Worm (Caenorhabditis elegans) whole organism, L2 larva: ENCODE data around the gene tag-52.

ENCODE experiments used
- C34F6.9 ChIP-seq: fragments of 150-350 bp; optimal IDR thresholded peaks from 2 replicates; lab custom pipeline; 2014; ENCODE audit warnings: missing biosample characterization, missing genetic modification characterization
- F13H6.1 ChIP-seq: sonication (generic microtip); optimal IDR thresholded peaks from 2 replicates; lab custom pipeline; 2016; ENCODE audit warnings: missing genetic modification characterization, missing compliant biosample characterization
- R02D3.7 ChIP-seq: fragments of 150-350 bp; optimal IDR thresholded peaks from 2 replicates; lab custom pipeline; 2014; ENCODE audit warnings: missing biosample characterization, missing genetic modification characterization
- Y55F3AM.14 ChIP-seq: fragments of 200-800 bp; sonication (Bioruptor generic); optimal IDR thresholded peaks from 2 replicates; lab custom pipeline; 2018; ENCODE audit warnings: mild to moderate bottlenecking, missing genetic modification characterization, missing compliant biosample characterization
- aly-2 ChIP-seq: fragments of 150-350 bp; optimal IDR thresholded peaks from 2 replicates; lab custom pipeline; 2014; ENCODE audit warnings: missing biosample characterization, missing genetic modification characterization
- ama-1 ChIP-seq: fragments of 150-350 bp; optimal IDR thresholded peaks from 2 replicates; lab custom pipeline; 2018; ENCODE audit warnings: inconsistent platforms
- blmp-1 ChIP-seq: sonication (generic microtip); optimal IDR thresholded peaks from 2 replicates; lab custom pipeline; 2017; ENCODE audit warnings: missing genetic modification characterization, mild to moderate bottlenecking, missing compliant biosample characterization, antibody characterized with exemption, moderate library complexity; ENCODE audit not compliant: insufficient read depth
- ceh-16 ChIP-seq: fragments of 150-350 bp; optimal IDR thresholded peaks from 2 replicates; lab custom pipeline; 2014; ENCODE audit warnings: missing biosample characterization, missing genetic modification characterization
- crh-2 ChIP-seq: sonication (generic microtip); optimal IDR thresholded peaks from 2 replicates; lab custom pipeline; 2017; ENCODE audit warnings: missing biosample characterization, missing genetic modification characterization
- dmd-4 ChIP-seq: sonication (generic microtip); optimal IDR thresholded peaks from 2 replicates; lab custom pipeline; 2017; ENCODE audit warnings: missing biosample characterization, missing genetic modification characterization
- elt-3 ChIP-seq: sonication (generic microtip); optimal IDR thresholded peaks from 2 replicates; lab custom pipeline; 2017; ENCODE audit warnings: missing biosample characterization, missing genetic modification characterization
- gmeb-1 ChIP-seq: fragments of 150-350 bp; optimal IDR thresholded peaks from 2 replicates; lab custom pipeline; 2014; ENCODE audit warnings: missing biosample characterization, missing genetic modification characterization
- lin-39 ChIP-seq: fragments of 150-350 bp; optimal IDR thresholded peaks from 2 replicates; lab custom pipeline; 2014; ENCODE audit warnings: missing biosample characterization, missing genetic modification reagents, missing genetic modification characterization
- lsy-2 ChIP-seq, 2 experiments: fragments of 150-350 bp in 1 of 2; sonication (generic microtip) in 1 of 2; optimal IDR thresholded peaks; 2 replicates each; lab custom pipeline; 2014 to 2017; ENCODE audit warnings: missing biosample characterization in 2 of 2, missing genetic modification characterization in 2 of 2
- mab-5 ChIP-seq: fragments of 150-350 bp; optimal IDR thresholded peaks from 2 replicates; lab custom pipeline; 2014; ENCODE audit warnings: missing biosample characterization, missing genetic modification characterization
- mbf-1 ChIP-seq: sonication (generic microtip); optimal IDR thresholded peaks from 2 replicates; lab custom pipeline; 2017; ENCODE audit warnings: missing biosample characterization, missing genetic modification characterization
- mdl-1 ChIP-seq, 2 experiments: fragments of 150-350 bp in 1 of 2; sonication (generic microtip) in 1 of 2; optimal IDR thresholded peaks; 2 replicates each; lab custom pipeline; 2017; ENCODE audit warnings: missing biosample characterization in 2 of 2, missing genetic modification characterization in 2 of 2
- nhr-10 ChIP-seq: sonication (generic microtip); optimal IDR thresholded peaks from 2 replicates; lab custom pipeline; 2017; ENCODE audit warnings: missing biosample characterization, missing genetic modification characterization
- nhr-129 ChIP-seq: fragments of 150-350 bp; optimal IDR thresholded peaks from 2 replicates; lab custom pipeline; 2014; ENCODE audit warnings: missing biosample characterization, missing genetic modification characterization
- nhr-21 ChIP-seq: fragments of 150-350 bp; optimal IDR thresholded peaks from 2 replicates; lab custom pipeline; 2014; ENCODE audit warnings: missing biosample characterization, missing genetic modification characterization
- nhr-23 ChIP-seq: fragments of 150-350 bp; optimal IDR thresholded peaks from 2 replicates; lab custom pipeline; 2014; ENCODE audit warnings: missing biosample characterization, missing genetic modification reagents, missing genetic modification characterization
- nhr-25 ChIP-seq: fragments of 150-350 bp; sonication (generic microtip); optimal IDR thresholded peaks from 3 replicates; lab custom pipeline; 2014; ENCODE audit warnings: missing biosample characterization, missing genetic modification characterization
- nhr-6 ChIP-seq: fragments of 150-350 bp; optimal IDR thresholded peaks from 2 replicates; lab custom pipeline; 2014; ENCODE audit warnings: missing biosample characterization, missing genetic modification characterization
- peb-1 ChIP-seq: fragments of 150-350 bp; optimal IDR thresholded peaks from 2 replicates; lab custom pipeline; 2014; ENCODE audit warnings: missing biosample characterization, missing genetic modification characterization
- sem-4 ChIP-seq: fragments of 150-350 bp; optimal IDR thresholded peaks from 2 replicates; lab custom pipeline; 2014; ENCODE audit warnings: missing biosample characterization, missing genetic modification reagents, missing genetic modification characterization
- sma-3 ChIP-seq: sonication (generic microtip); optimal IDR thresholded peaks from 2 replicates; lab custom pipeline; 2016; ENCODE audit warnings: missing genetic modification reagents, missing genetic modification characterization, missing compliant biosample characterization
- sma-9 ChIP-seq, 2 experiments: fragments of 150-350 bp in 1 of 2; sonication (generic microtip) in 1 of 2; optimal IDR thresholded peaks; 2 replicates each; lab custom pipeline; 2014 to 2016; ENCODE audit warnings: missing genetic modification characterization in 2 of 2, mild to moderate bottlenecking in 1 of 2, missing biosample characterization in 1 of 2, missing compliant biosample characterization in 1 of 2, missing genetic modification reagents in 1 of 2, moderate library complexity in 1 of 2
- unc-55 ChIP-seq: fragments of 150-350 bp; sonication (generic microtip); optimal IDR thresholded peaks from 3 replicates; lab custom pipeline; 2014; ENCODE audit warnings: missing biosample characterization, missing genetic modification reagents, missing genetic modification characterization
- unc-62 ChIP-seq: fragments of 150-350 bp; optimal IDR thresholded peaks from 2 replicates; lab custom pipeline; 2014; ENCODE audit warnings: missing biosample characterization, missing genetic modification reagents, missing genetic modification characterization
- zag-1 ChIP-seq: fragments of 150-350 bp; optimal IDR thresholded peaks from 2 replicates; lab custom pipeline; 2014; ENCODE audit warnings: missing biosample characterization, missing genetic modification characterization
- ztf-1 ChIP-seq: fragments of 200-800 bp; sonication (Bioruptor generic); conservative IDR thresholded peaks from 2 replicates; pipeline ENCODE4 v1.3.6; 2022; ENCODE audit warnings: missing genetic modification characterization, missing compliant biosample characterization
- ztf-11 ChIP-seq: sonication (generic microtip); optimal IDR thresholded peaks from 2 replicates; lab custom pipeline; 2017; ENCODE audit warnings: missing biosample characterization, missing genetic modification characterization
- ztf-4 ChIP-seq: fragments of 150-350 bp; optimal IDR thresholded peaks from 2 replicates; lab custom pipeline; 2014; ENCODE audit warnings: missing biosample characterization, missing genetic modification characterization

The tag-52 gene

ce11 chrX:3633654-3634053, 44.7 kb downstream of the tag-52 start, which contains the start of gene gst-11:
Gene gst-11, minus strand, starts transcription at chrX:3633754.
- TF ChIP-seq aly-2 (tag; lab: Kevin White, UChicago) (no peak), ceh-16 (no peak)
- TF ChIP-seq, all 48 proteins: peak for 0

DNA sequence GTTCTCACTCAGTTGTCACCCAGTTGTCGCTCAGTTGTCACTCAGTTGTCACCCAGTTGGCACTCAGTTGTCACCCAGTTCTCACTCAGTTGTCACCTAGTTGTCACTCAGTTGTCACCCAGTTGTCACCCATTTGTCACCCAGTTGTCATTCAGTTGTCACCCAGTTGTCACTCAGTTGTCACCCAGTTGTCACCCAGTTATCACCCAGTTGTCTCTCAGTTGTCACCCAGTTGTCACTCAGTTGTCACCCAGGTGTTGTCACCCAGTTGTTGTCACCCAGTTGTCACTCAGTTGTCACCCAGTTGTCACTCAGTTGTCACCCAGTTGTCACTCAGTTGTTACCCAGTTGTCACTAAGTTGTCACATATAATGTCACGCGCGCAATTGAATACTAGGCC, 46.8 kb downstream of the tag-52 start:
- TF ChIP-seq nhr-129: no peak
- no peak for TF ChIP-seq zag-1 (tag; lab: Kevin White, UChicago)
- TF ChIP-seq blmp-1 (tag; lab: Kevin White, UChicago): no peak
- TF ChIP-seq elt-3: no peak
- TF ChIP-seq ama-1: no peak
- no peak for TF ChIP-seq sma-3 (GFP tag; lab: Kevin White, UChicago)
- TF ChIP-seq ztf-1 (GFP tag; lab: Robert Waterston, UW): no peak
- no peak for TF ChIP-seq unc-62 (GFP tag; lab: Kevin White, UChicago)

- TF ChIP-seq ceh-16 (no peak), nhr-25 (tag; lab: Kevin White, UChicago) (no peak), nhr-6 (tag; lab: Kevin White, UChicago) (no peak), nhr-10 (tag; lab: Kevin White, UChicago) (no peak), crh-2 (tag; lab: Kevin White, UChicago) (no peak), sma-3 (GFP tag; lab: Kevin White, UChicago) (no peak), sem-4 (tag; lab: Kevin White, UChicago) (no peak), lsy-2 (tag; optimal IDR thresholded peaks at IDR 0.05; lab: Kevin White, UChicago) (no peak), lin-39 (tag; lab: Kevin White, UChicago) (no peak), Y55F3AM.14 (no peak), C34F6.9 (tag; lab: Kevin White, UChicago) (no peak), ztf-11 (tag; lab: Kevin White, UChicago) (no peak), gmeb-1 (tag; lab: Kevin White, UChicago) (no peak), nhr-23 (no peak), aly-2 (tag; lab: Kevin White, UChicago) (no peak)
- TF ChIP-seq, all 48 proteins: peak for 0
These were observed 48.3 kb downstream of the tag-52 start for ce11 chrX:3630090-3630489.

DNA sequence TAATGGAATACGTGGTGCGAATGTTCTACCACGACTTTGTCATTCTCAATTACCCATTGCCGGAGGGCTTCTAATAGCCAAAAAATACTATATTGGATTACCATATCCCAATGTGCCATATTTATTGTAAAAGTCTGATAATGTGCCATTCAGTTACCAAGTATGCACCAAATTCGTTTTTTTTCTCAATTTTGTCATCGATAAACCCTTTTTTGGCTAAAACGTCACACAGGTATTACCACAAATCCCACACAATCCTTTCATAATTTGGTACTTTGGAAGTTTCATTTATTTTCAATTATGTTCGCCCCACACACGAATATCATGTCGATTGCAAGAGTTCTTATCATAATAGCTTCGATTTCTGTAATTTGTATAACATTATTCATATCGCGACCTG, 50.3 kb downstream of the tag-52 start, which contains the start of gene vep-2:
vep-2 (plus strand) TSS at position 301 of the 400 bp plus-strand sequence.
- TF ChIP-seq ztf-4 (tag; lab: Kevin White, UChicago) (no peak), mab-5 (tag; lab: Kevin White, UChicago) (no peak), ceh-16 (no peak), sem-4 (tag; lab: Kevin White, UChicago) (no peak), unc-55 (GFP tag; lab: Kevin White, UChicago) (no peak), mdl-1 (tag; optimal IDR thresholded peaks at IDR 0.05; lab: Kevin White, UChicago) (no peak), peb-1 (tag; lab: Kevin White, UChicago) (no peak), mbf-1 (tag; lab: Kevin White, UChicago) (no peak), R02D3.7 (tag; lab: Kevin White, UChicago) (no peak), ztf-1 (GFP tag; lab: Robert Waterston, UW) (no peak), nhr-21 (tag; lab: Kevin White, UChicago) (no peak), dmd-4 (no peak)

- TF ChIP-seq ama-1 (no peak), nhr-25 (tag; lab: Kevin White, UChicago) (no peak), sma-9 (GFP tag; optimal IDR thresholded peaks at IDR 0.05; lab: Kevin White, UChicago) (no peak), sma-9 (tag; optimal IDR thresholded peaks at IDR 0.05; lab: Kevin White, UChicago) (no peak), ceh-16 (no peak), F13H6.1 (tag; lab: Kevin White, UChicago) (no peak), nhr-21 (tag; lab: Kevin White, UChicago) (no peak), sma-3 (GFP tag; lab: Kevin White, UChicago) (no peak)
These were observed 52.8 kb downstream of the tag-52 start for ce11 chrX:3625599-3625998.
